Worm (Caenorhabditis elegans): ENCODE measurements around the gene asp-18.

The asp-18 gene

ce11 chrV:18723604-18724003, 7.9 kb downstream of the asp-18 start:
- TF ChIP-seq flt-1 (GFP tag; IDR thresholded peaks at IDR 0.05) = peak; percentile 68; the same call in 1 of the 2 replicates
- TF ChIP-seq scrt-1 (GFP tag; IDR thresholded peaks at IDR 0.05) = no peak
- no peak for TF ChIP-seq pes-1 (GFP tag; IDR thresholded peaks at IDR 0.05)
- no peak for TF ChIP-seq ceh-36 (tag; optimal IDR thresholded peaks at IDR 0.05)
- TF ChIP-seq tra-4 (tag; optimal IDR thresholded peaks at IDR 0.05) = no peak
- TF ChIP-seq tbx-11 (GFP tag; IDR thresholded peaks at IDR 0.05) = 0 out of 2 replicates have a peak, but pooled peaks have one; percentile 58
- TF ChIP-seq F13C5.2 (tag; optimal IDR thresholded peaks at IDR 0.05) = no peak
- peak; percentile 72 for TF ChIP-seq ceh-13 (GFP tag; optimal IDR thresholded peaks at IDR 0.05)
- TF ChIP-seq ets-7 (tag; optimal IDR thresholded peaks at IDR 0.05) = no peak
- TF ChIP-seq hmg-4 (GFP tag; optimal IDR thresholded peaks at IDR 0.05) = peak; percentile 23
- no peak for TF ChIP-seq B0310.2 (tag; optimal IDR thresholded peaks at IDR 0.05)
- peak; percentile 45 for TF ChIP-seq hnd-1 (tag; optimal IDR thresholded peaks at IDR 0.05)

ce11 chrV:18722510-18723299, 8.8 kb downstream of the asp-18 start:
- no peak for TF ChIP-seq scrt-1 (GFP tag; IDR thresholded peaks at IDR 0.05)
- no peak for TF ChIP-seq pes-1 (GFP tag; IDR thresholded peaks at IDR 0.05)
- no peak for TF ChIP-seq hnd-1 (tag; optimal IDR thresholded peaks at IDR 0.05)
- TF ChIP-seq ceh-36 (tag; optimal IDR thresholded peaks at IDR 0.05) = peak; percentile 57
- TF ChIP-seq flt-1 (GFP tag; IDR thresholded peaks at IDR 0.05) = peak; percentile 52
- no peak for TF ChIP-seq F13C5.2 (tag; optimal IDR thresholded peaks at IDR 0.05)
- no peak for TF ChIP-seq hmbx-1 (tag; optimal IDR thresholded peaks at IDR 0.05)
- TF ChIP-seq B0310.2 (tag; optimal IDR thresholded peaks at IDR 0.05) = no peak
- no peak for TF ChIP-seq ama-1 (optimal IDR thresholded peaks at IDR 0.05)

ce11 chrV:18721873-18722272, 9.6 kb downstream of the asp-18 start:
- no peak for TF ChIP-seq B0310.2 (tag; optimal IDR thresholded peaks at IDR 0.05)
- TF ChIP-seq tra-4 (tag; optimal IDR thresholded peaks at IDR 0.05) = no peak
- no peak for TF ChIP-seq F13C5.2 (tag; optimal IDR thresholded peaks at IDR 0.05)
- TF ChIP-seq hmbx-1 (tag; optimal IDR thresholded peaks at IDR 0.05) = no peak
- no peak for TF ChIP-seq tbx-37 (GFP tag; conservative IDR thresholded peaks at IDR 0.05)
- no peak for TF ChIP-seq sea-1 (GFP tag; conservative IDR thresholded peaks at IDR 0.05)
- no peak for TF ChIP-seq aly-1 (tag; optimal IDR thresholded peaks at IDR 0.05)
- no peak for TF ChIP-seq tbx-11 (GFP tag; IDR thresholded peaks at IDR 0.05)
- TF ChIP-seq ama-1 (optimal IDR thresholded peaks at IDR 0.05) = no peak
- no peak for TF ChIP-seq flt-1 (GFP tag; IDR thresholded peaks at IDR 0.05)
- TF ChIP-seq pes-1 (GFP tag; IDR thresholded peaks at IDR 0.05) = no peak
- TF ChIP-seq ets-7 (tag; optimal IDR thresholded peaks at IDR 0.05) = no peak
- no peak for TF ChIP-seq ceh-36 (tag; optimal IDR thresholded peaks at IDR 0.05)

- TF ChIP-seq F13C5.2 (tag; optimal IDR thresholded peaks at IDR 0.05) (no peak), B0310.2 (tag; optimal IDR thresholded peaks at IDR 0.05) (no peak), tbx-11 (GFP tag; IDR thresholded peaks at IDR 0.05) (peak; percentile 52; the same call in 1 of the 2 replicates), hmbx-1 (tag; optimal IDR thresholded peaks at IDR 0.05) (no peak), pes-1 (GFP tag; IDR thresholded peaks at IDR 0.05) (no peak), tra-4 (tag; optimal IDR thresholded peaks at IDR 0.05) (no peak), sea-1 (GFP tag; conservative IDR thresholded peaks at IDR 0.05) (peak; percentile 84), ama-1 (optimal IDR thresholded peaks at IDR 0.05) (peak; percentile 33), hmg-4 (GFP tag; optimal IDR thresholded peaks at IDR 0.05) (peak; percentile 1), tbx-37 (GFP tag; conservative IDR thresholded peaks at IDR 0.05) (no peak), hnd-1 (tag; optimal IDR thresholded peaks at IDR 0.05) (no peak), ceh-36 (tag; optimal IDR thresholded peaks at IDR 0.05) (no peak), flt-1 (GFP tag; IDR thresholded peaks at IDR 0.05) (peak; percentile 44; the same call in 1 of the 2 replicates), ceh-13 (GFP tag; optimal IDR thresholded peaks at IDR 0.05) (peak; percentile 70), scrt-1 (GFP tag; IDR thresholded peaks at IDR 0.05) (peak; percentile 63), aly-1 (tag; optimal IDR thresholded peaks at IDR 0.05) (peak; percentile 86), ets-7 (tag; optimal IDR thresholded peaks at IDR 0.05) (no peak)
These were observed 11.5 kb downstream of the asp-18 start, which contains the start of gene Y17D7C.2 for ce11 chrV:18719956-18720489. Y17D7C.2 (minus strand) TSS chrV:18719987.

- TF ChIP-seq pes-1 (GFP tag; IDR thresholded peaks at IDR 0.05) = no peak
- TF ChIP-seq scrt-1 (GFP tag; IDR thresholded peaks at IDR 0.05) = no peak
- TF ChIP-seq tbx-37 (GFP tag; conservative IDR thresholded peaks at IDR 0.05) = no peak
- TF ChIP-seq aly-1 (tag; optimal IDR thresholded peaks at IDR 0.05) = no peak
- TF ChIP-seq ceh-13 (GFP tag; optimal IDR thresholded peaks at IDR 0.05) = no peak
- no peak for TF ChIP-seq tbx-11 (GFP tag; IDR thresholded peaks at IDR 0.05)
- TF ChIP-seq sea-1 (GFP tag; conservative IDR thresholded peaks at IDR 0.05) = no peak
- TF ChIP-seq F13C5.2 (tag; optimal IDR thresholded peaks at IDR 0.05) = no peak
- TF ChIP-seq ets-7 (tag; optimal IDR thresholded peaks at IDR 0.05) = no peak
- no peak for TF ChIP-seq hmbx-1 (tag; optimal IDR thresholded peaks at IDR 0.05)
- TF ChIP-seq ceh-36 (tag; optimal IDR thresholded peaks at IDR 0.05) = no peak
These were observed 12.1 kb downstream of the asp-18 start for ce11 chrV:18719412-18719811.

- TF ChIP-seq aly-1 (tag; optimal IDR thresholded peaks at IDR 0.05) (peak; percentile 62), tbx-37 (GFP tag; conservative IDR thresholded peaks at IDR 0.05) (no peak), ceh-13 (GFP tag; optimal IDR thresholded peaks at IDR 0.05) (peak; percentile 40), tra-4 (tag; optimal IDR thresholded peaks at IDR 0.05) (no peak), B0310.2 (tag; optimal IDR thresholded peaks at IDR 0.05) (no peak), scrt-1 (GFP tag; IDR thresholded peaks at IDR 0.05) (0 out of 2 replicates have a peak, but pooled peaks have one; percentile 58), tbx-11 (GFP tag; IDR thresholded peaks at IDR 0.05) (peak; percentile 40; the same call in 1 of the 2 replicates), pes-1 (GFP tag; IDR thresholded peaks at IDR 0.05) (no peak), flt-1 (GFP tag; IDR thresholded peaks at IDR 0.05) (peak; percentile 40; the same call in 1 of the 2 replicates), sea-1 (GFP tag; conservative IDR thresholded peaks at IDR 0.05) (peak; percentile 74), hmbx-1 (tag; optimal IDR thresholded peaks at IDR 0.05) (no peak)
These were observed 19.4 kb downstream of the asp-18 start for ce11 chrV:18712118-18712517.

- TF ChIP-seq sea-1 (GFP tag; conservative IDR thresholded peaks at IDR 0.05) = no peak
- TF ChIP-seq ceh-13 (GFP tag; optimal IDR thresholded peaks at IDR 0.05) = no peak
- no peak for TF ChIP-seq scrt-1 (GFP tag; IDR thresholded peaks at IDR 0.05)
- no peak for TF ChIP-seq aly-1 (tag; optimal IDR thresholded peaks at IDR 0.05)
- TF ChIP-seq hmbx-1 (tag; optimal IDR thresholded peaks at IDR 0.05) = no peak
- TF ChIP-seq tra-4 (tag; optimal IDR thresholded peaks at IDR 0.05) = no peak
- no peak for TF ChIP-seq pes-1 (GFP tag; IDR thresholded peaks at IDR 0.05)
- no peak for TF ChIP-seq flt-1 (GFP tag; IDR thresholded peaks at IDR 0.05)
- TF ChIP-seq F13C5.2 (tag; optimal IDR thresholded peaks at IDR 0.05) = no peak
- no peak for TF ChIP-seq hmg-4 (GFP tag; optimal IDR thresholded peaks at IDR 0.05)
These were observed 20.1 kb downstream of the asp-18 start for ce11 chrV:18711362-18711761.
